Fruit fly (Drosophila melanogaster): ENCODE data around the gene CG33272.
A peak's percentile ranks its signal among the peaks of the same experiment; 100 is the strongest.

Gene CG33272

DNA sequence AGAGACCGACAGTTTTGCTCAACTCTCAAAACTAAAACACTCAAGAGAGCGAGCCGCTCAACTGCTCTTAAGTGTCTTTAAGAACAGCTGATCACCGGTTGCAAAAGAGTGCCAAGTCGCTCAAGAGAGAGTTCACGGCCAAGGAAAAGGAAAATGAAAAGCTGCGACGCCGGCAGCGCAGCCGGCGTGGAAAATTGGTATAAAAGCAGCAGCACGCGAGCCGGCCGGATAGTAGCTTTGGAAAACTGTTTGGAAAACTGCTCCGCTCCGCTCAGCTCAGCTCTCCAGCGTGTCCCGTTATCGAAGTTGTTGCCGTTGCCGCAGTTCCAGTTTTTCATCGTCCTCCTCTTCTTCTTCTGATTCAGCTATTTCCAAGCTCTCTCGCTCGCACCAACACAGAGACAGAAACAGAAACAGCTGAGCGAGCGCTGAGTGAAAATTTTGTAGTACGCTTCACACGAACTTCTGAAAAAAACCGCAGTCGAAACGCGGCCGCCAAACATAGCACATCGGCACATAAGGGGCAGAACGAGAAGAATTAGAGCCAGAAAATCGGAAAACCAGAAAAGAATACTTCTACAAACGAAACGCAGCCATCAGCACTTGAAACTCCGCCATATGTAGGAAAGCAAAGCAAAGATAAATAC lies 22.9 kb downstream of the CG33272 start, which contains the start of gene chrb (continued):
- TF ChIP-seq jigr1 (GFP tag; IDR thresholded peaks at IDR 0.05) (no peak), stc (GFP tag; IDR thresholded peaks at IDR 0.05) (peak; percentile 44; the same call in 1 of the 2 replicates), gem (tag; optimal IDR thresholded peaks at IDR 0.05) (no peak), lmd (GFP tag; IDR thresholded peaks at IDR 0.05) (peak; percentile 18; the same call in 1 of the 2 replicates), CG13123 (GFP tag; optimal IDR thresholded peaks at IDR 0.05) (no peak), ara (GFP tag; IDR thresholded peaks at IDR 0.05) (peak; percentile 63; the same call in 1 of the 2 replicates), kay (GFP tag; optimal IDR thresholded peaks at IDR 0.05) (peak; percentile 32), CG8478 (optimal IDR thresholded peaks at IDR 0.05) (no peak), Tbp (GFP tag; optimal IDR thresholded peaks at IDR 0.05) (peak; percentile 29), CG31441 (GFP tag; IDR thresholded peaks at IDR 0.05) (peak; percentile 21; the same call in 1 of the 2 replicates), lbe (GFP tag; optimal IDR thresholded peaks at IDR 0.05) (no peak), schlank (tag; optimal IDR thresholded peaks at IDR 0.05) (no peak), yki (optimal IDR thresholded peaks at IDR 0.05) (peak; percentile 9), CG8388 (GFP tag; optimal IDR thresholded peaks at IDR 0.05) (peak; percentile 27), run (tag; optimal IDR thresholded peaks at IDR 0.05) (peak; percentile 41), CG18599 (GFP tag; optimal IDR thresholded peaks at IDR 0.05) (peak; percentile 75), CG3065 (GFP tag; optimal IDR thresholded peaks at IDR 0.05) (no peak), Ets97D (GFP tag; optimal IDR thresholded peaks at IDR 0.05) (no peak), so (GFP tag; IDR thresholded peaks at IDR 0.05) (peak; percentile 81; the same call in 2 of the 3 replicates), Oli (tag; optimal IDR thresholded peaks at IDR 0.05) (peak; percentile 26), Hr51 (GFP tag; optimal IDR thresholded peaks at IDR 0.05) (peak; percentile 31 to 62), YL-1 (GFP tag; optimal IDR thresholded peaks at IDR 0.05) (peak; percentile 35), CG15514 (GFP tag; optimal IDR thresholded peaks at IDR 0.05) (peak; percentile 53), Camta (GFP tag; optimal IDR thresholded peaks at IDR 0.05) (peak; percentile 52), NFAT (GFP tag; IDR thresholded peaks at IDR 0.05) (0 out of 2 replicates have a peak, but pooled peaks have one; percentile 26), cad (GFP tag; optimal IDR thresholded peaks at IDR 0.05) (peak; percentile 41), Neu2 (GFP tag; optimal IDR thresholded peaks at IDR 0.05; ENCODE audit: borderline replicate concordance) (no peak), CG10462 (GFP tag; optimal IDR thresholded peaks at IDR 0.05) (peak; percentile 35), dati (GFP tag; IDR thresholded peaks at IDR 0.05) (no peak), CG8281 (tag; optimal IDR thresholded peaks at IDR 0.05) (no peak), danr (GFP tag; IDR thresholded peaks at IDR 0.05) (no peak), Hmr (GFP tag; optimal IDR thresholded peaks at IDR 0.05) (peak; percentile 54), Abd-B (GFP tag; optimal IDR thresholded peaks at IDR 0.05) (no peak), CG4730 (GFP tag; IDR thresholded peaks at IDR 0.05) (no peak), amos (GFP tag; IDR thresholded peaks at IDR 0.05; ENCODE audit: partially characterized antibody) (peak; percentile 49; the same call in 1 of the 2 replicates), CG4820 (GFP tag; optimal IDR thresholded peaks at IDR 0.05) (no peak), az2 (GFP tag; optimal IDR thresholded peaks at IDR 0.05) (peak; percentile 28), CG6813 (GFP tag; optimal IDR thresholded peaks at IDR 0.05) (peak; percentile 64), Vsx1 (GFP tag; optimal IDR thresholded peaks at IDR 0.05) (peak; percentile 47), Asciz (GFP tag; optimal IDR thresholded peaks at IDR 0.05) (peak; percentile 26), CG4404 (GFP tag; IDR thresholded peaks at IDR 0.05) (no peak), CG10979 (tag; optimal IDR thresholded peaks at IDR 0.05) (peak; percentile 47), CG1792 (GFP tag; optimal IDR thresholded peaks at IDR 0.05) (peak; percentile 16), vnd (GFP tag; IDR thresholded peaks at IDR 0.05; ENCODE audit: partially characterized antibody) (no peak), PHDP (tag; optimal IDR thresholded peaks at IDR 0.05) (peak; percentile 45), fru (optimal IDR thresholded peaks at IDR 0.05) (no peak), chn (GFP tag; optimal IDR thresholded peaks at IDR 0.05) (peak; percentile 40), Lhr (GFP tag; optimal IDR thresholded peaks at IDR 0.05) (no peak), CG7357 (GFP tag; IDR thresholded peaks at IDR 0.05) (no peak), CG14860 (GFP tag; IDR thresholded peaks at IDR 0.05; ENCODE audit: partially characterized antibody) (no peak)
